Fruit fly (Drosophila melanogaster): ENCODE results near the gene Oseg4.

- TF ChIP-seq CG8478 (optimal IDR thresholded peaks at IDR 0.05), result no peak
- no peak for TF ChIP-seq CTCF (optimal IDR thresholded peaks at IDR 0.05)
Measured at dm6 chr3L:1710562-1710961, 25.0 kb downstream of the Oseg4 start.

All from S2 (cell line).